Fruit fly (Drosophila melanogaster): ENCODE data around the gene AkhR.

- TF ChIP-seq Myc (optimal IDR thresholded peaks at IDR 0.05) (no peak), Sin3A (optimal IDR thresholded peaks at IDR 0.05) (no peak), psq (optimal IDR thresholded peaks at IDR 0.05) (no peak), ttk (optimal IDR thresholded peaks at IDR 0.05) (no peak), h (optimal IDR thresholded peaks at IDR 0.05) (no peak)
Measured at dm6 chr2L:6759528-6759927, 43.5 kb upstream of the AkhR start, which contains the start of gene CG11322.
